Worm (Caenorhabditis elegans): ENCODE measurements around the gene dyci-1.
A peak's percentile ranks its signal among the peaks of the same experiment; 100 is the strongest.

dyci-1 gene

DNA sequence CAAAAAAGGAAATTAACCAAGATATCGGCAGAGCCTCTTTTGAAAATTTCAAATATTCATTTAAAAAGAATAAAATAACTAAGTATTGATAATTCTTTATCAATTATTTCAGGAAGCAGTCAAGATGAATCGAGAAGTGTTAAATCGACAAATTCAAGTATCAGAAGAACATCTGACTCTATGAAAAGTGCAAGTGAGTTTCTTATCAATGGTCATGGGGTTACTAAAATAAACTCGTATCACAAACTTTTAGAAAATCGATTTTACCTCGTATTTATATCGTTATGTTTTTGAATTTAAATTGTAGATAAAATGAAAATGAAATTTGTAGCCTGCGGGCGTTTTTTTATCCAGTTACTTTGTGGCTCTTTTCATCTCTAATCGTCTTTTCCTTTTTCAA is 13.5 kb downstream of the dyci-1 start:
- no peak for TF ChIP-seq crh-2 (tag; optimal IDR thresholded peaks at IDR 0.05)
- TF ChIP-seq nhr-77 (tag; optimal IDR thresholded peaks at IDR 0.05), result no peak
- no peak for TF ChIP-seq mbf-1 (tag; optimal IDR thresholded peaks at IDR 0.05)
- TF ChIP-seq nhr-237 (tag; optimal IDR thresholded peaks at IDR 0.05), result no peak
- no peak for TF ChIP-seq nhr-6 (tag; optimal IDR thresholded peaks at IDR 0.05)
- TF ChIP-seq ama-1 (optimal IDR thresholded peaks at IDR 0.05), result no peak
- no peak for TF ChIP-seq nhr-10 (tag; optimal IDR thresholded peaks at IDR 0.05)
- no peak for TF ChIP-seq sem-4 (tag; optimal IDR thresholded peaks at IDR 0.05)
- no peak for TF ChIP-seq C34F6.9 (tag; optimal IDR thresholded peaks at IDR 0.05)
- no peak for TF ChIP-seq nhr-23 (tag; optimal IDR thresholded peaks at IDR 0.05)
- TF ChIP-seq sma-9 (GFP tag; optimal IDR thresholded peaks at IDR 0.05), result no peak
- TF ChIP-seq sma-9 (tag; optimal IDR thresholded peaks at IDR 0.05), result no peak
- no peak for TF ChIP-seq elt-3 (tag; optimal IDR thresholded peaks at IDR 0.05)
- no peak for TF ChIP-seq ceh-82 (tag; optimal IDR thresholded peaks at IDR 0.05)
- TF ChIP-seq lin-11 (tag; optimal IDR thresholded peaks at IDR 0.05), result no peak
- no peak for TF ChIP-seq mdl-1 (tag; optimal IDR thresholded peaks at IDR 0.05)
- no peak for TF ChIP-seq egl-27 (tag; optimal IDR thresholded peaks at IDR 0.05)
- no peak for TF ChIP-seq zag-1 (tag; optimal IDR thresholded peaks at IDR 0.05)

DNA sequence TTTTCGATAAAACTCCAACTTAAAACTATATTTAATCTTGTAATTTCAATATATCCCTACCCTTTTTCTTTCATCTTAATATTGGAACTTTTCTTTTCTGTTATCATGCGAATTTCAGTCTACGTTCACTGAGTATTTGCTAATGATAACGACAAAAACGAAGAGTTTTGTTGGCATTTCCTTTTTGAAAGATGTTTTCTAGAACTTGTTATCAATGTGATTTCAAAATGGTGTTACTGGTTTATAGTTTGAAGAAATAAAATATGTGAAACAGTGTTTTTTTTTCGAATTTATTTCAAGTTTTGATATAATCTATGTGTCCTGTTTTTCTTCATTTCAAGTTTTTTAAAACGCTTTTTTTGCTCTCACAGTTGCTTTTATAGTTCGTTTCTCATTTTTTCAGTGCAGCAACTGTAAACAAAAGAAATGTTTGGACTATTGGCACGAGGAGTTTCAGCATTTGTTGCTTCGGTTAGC is 14.6 kb downstream of the dyci-1 start, which contains the start of gene anat-1:
TSS of gene anat-1 (plus strand) at position 427 of the 477 bp plus-strand sequence.
- TF ChIP-seq ceh-16 (tag; optimal IDR thresholded peaks at IDR 0.05), result no peak
- peak; percentile 24 for TF ChIP-seq fos-1 (tag; optimal IDR thresholded peaks at IDR 0.05)
- TF ChIP-seq aly-2 (tag; optimal IDR thresholded peaks at IDR 0.05), result no peak
- no peak for TF ChIP-seq elt-3 (tag; optimal IDR thresholded peaks at IDR 0.05)

DNA sequence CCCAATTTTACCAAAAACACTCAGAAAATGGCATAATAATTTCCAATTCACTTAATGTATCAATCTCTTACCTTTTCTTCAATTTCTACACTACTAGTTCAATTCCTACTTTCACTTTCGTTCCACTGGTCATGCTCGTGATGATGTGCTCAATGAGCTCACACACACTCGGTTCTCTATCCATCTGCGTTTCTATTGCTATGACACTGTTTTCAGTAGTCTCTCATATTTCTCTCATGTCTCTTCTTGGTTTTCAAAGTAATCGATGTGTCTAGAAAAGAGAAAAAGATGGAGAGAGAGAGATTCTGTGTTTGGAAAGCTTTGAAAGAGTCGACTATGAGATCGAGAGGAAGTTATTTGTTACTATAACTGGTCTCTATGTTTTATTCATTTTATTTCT is 17.8 kb downstream of the dyci-1 start:
- TF ChIP-seq blmp-1 (tag; optimal IDR thresholded peaks at IDR 0.05; ENCODE audit: insufficient read depth), result peak; percentile 83
- TF ChIP-seq elt-1 (tag; optimal IDR thresholded peaks at IDR 0.05), result no peak
- peak; percentile 22 for TF ChIP-seq lin-13 (GFP tag; optimal IDR thresholded peaks at IDR 0.05)
- no peak for TF ChIP-seq snpc-4 (tag; optimal IDR thresholded peaks at IDR 0.05)
- no peak for TF ChIP-seq mab-5 (tag; optimal IDR thresholded peaks at IDR 0.05)
- peak; percentile 94 for TF ChIP-seq C34F6.9 (tag; optimal IDR thresholded peaks at IDR 0.05)
- peak; percentile 51 for TF ChIP-seq F13H6.1 (tag; optimal IDR thresholded peaks at IDR 0.05)
- no peak for TF ChIP-seq aly-2 (tag; optimal IDR thresholded peaks at IDR 0.05)
- no peak for TF ChIP-seq skn-1 (tag; optimal IDR thresholded peaks at IDR 0.05)
- TF ChIP-seq unc-55 (GFP tag; optimal IDR thresholded peaks at IDR 0.05), result peak; percentile 87
- peak; percentile 83 for TF ChIP-seq crh-2 (tag; optimal IDR thresholded peaks at IDR 0.05)
- no peak for TF ChIP-seq R02D3.7 (tag; optimal IDR thresholded peaks at IDR 0.05)
- no peak for TF ChIP-seq lin-11 (tag; optimal IDR thresholded peaks at IDR 0.05)
- peak; percentile 78 for TF ChIP-seq nhr-129 (tag; optimal IDR thresholded peaks at IDR 0.05)
- TF ChIP-seq unc-62 (GFP tag; optimal IDR thresholded peaks at IDR 0.05), result no peak
- peak; percentile 73 for TF ChIP-seq nhr-6 (tag; optimal IDR thresholded peaks at IDR 0.05)
- peak; percentile 63 for TF ChIP-seq zag-1 (tag; optimal IDR thresholded peaks at IDR 0.05)
- no peak for TF ChIP-seq ceh-16 (tag; optimal IDR thresholded peaks at IDR 0.05)
- no peak for TF ChIP-seq alr-1 (tag; optimal IDR thresholded peaks at IDR 0.05)
- TF ChIP-seq nhr-11 (tag; optimal IDR thresholded peaks at IDR 0.05), result no peak
- no peak for TF ChIP-seq nhr-237 (tag; optimal IDR thresholded peaks at IDR 0.05)
- no peak for TF ChIP-seq nhr-12 (tag; optimal IDR thresholded peaks at IDR 0.05)
- no peak for TF ChIP-seq mbf-1 (tag; optimal IDR thresholded peaks at IDR 0.05)
- TF ChIP-seq fos-1 (tag; optimal IDR thresholded peaks at IDR 0.05), result peak; percentile 67
- TF ChIP-seq ZK546.5 (tag; optimal IDR thresholded peaks at IDR 0.05), result no peak
- no peak for TF ChIP-seq ztf-11 (tag; optimal IDR thresholded peaks at IDR 0.05)
- peak in 1 of 2 experiments; percentile 83 for TF ChIP-seq lsy-2 (tag; optimal IDR thresholded peaks at IDR 0.05)
- TF ChIP-seq unc-39 (tag; optimal IDR thresholded peaks at IDR 0.05), result no peak
- peak in 1 of 2 experiments; percentile 44 for TF ChIP-seq mdl-1 (tag; optimal IDR thresholded peaks at IDR 0.05)
- TF ChIP-seq sma-9 (GFP tag; optimal IDR thresholded peaks at IDR 0.05), result peak; percentile 58
- TF ChIP-seq sma-9 (tag; optimal IDR thresholded peaks at IDR 0.05), result no peak

- TF ChIP-seq sma-9 (GFP tag; optimal IDR thresholded peaks at IDR 0.05) (no peak), sma-9 (tag; optimal IDR thresholded peaks at IDR 0.05) (no peak)
Measured at ce11 chrIV:6762416-6762815, 22.7 kb downstream of the dyci-1 start, which contains the start of gene spd-3. Gene spd-3 (plus strand): TSS chrIV:6762716.

Data from whole organism, L2 larva.